Worm (Caenorhabditis elegans): ENCODE measurements around the gene col-137.
"Not testable (repeated sequence)": the region's sequence is repeated elsewhere in the genome, so short reads cannot be mapped to it uniquely, and the experiment has no call there.

col-137 gene

ce11 chrIV:16602676-16603075 lies at the start of gene col-137:
Gene col-137 (minus strand): TSS chrIV:16602776.
- no peak for TF ChIP-seq C06A6.2 (GFP tag; conservative IDR thresholded peaks at IDR 0.05)
- TF ChIP-seq ztf-3 (GFP tag; optimal IDR thresholded peaks at IDR 0.05): no peak
- TF ChIP-seq ztf-22 (GFP tag; optimal IDR thresholded peaks at IDR 0.05): no peak
- TF ChIP-seq madf-10 (tag; optimal IDR thresholded peaks at IDR 0.05): no peak
- no peak for TF ChIP-seq lsl-1 (GFP tag; optimal IDR thresholded peaks at IDR 0.05)
- TF ChIP-seq sdz-38 (tag; optimal IDR thresholded peaks at IDR 0.05): no peak
- no peak for TF ChIP-seq dpl-1 (GFP tag; optimal IDR thresholded peaks at IDR 0.05)
- TF ChIP-seq egrh-3 (GFP tag; IDR thresholded peaks at IDR 0.05): no peak
- no peak for TF ChIP-seq somi-1 (GFP tag; optimal IDR thresholded peaks at IDR 0.05)
- TF ChIP-seq snpc-3.4 (tag; optimal IDR thresholded peaks at IDR 0.05): no peak
- no peak for TF ChIP-seq F57C9.4 (tag; optimal IDR thresholded peaks at IDR 0.05)
- TF ChIP-seq hlh-26 (GFP tag; conservative IDR thresholded peaks at IDR 0.05): no peak
- TF ChIP-seq ceh-40 (GFP tag; IDR thresholded peaks at IDR 0.05): no peak
- TF ChIP-seq atf-7 (tag; optimal IDR thresholded peaks at IDR 0.05): no peak
- TF ChIP-seq ztf-25 (GFP tag; IDR thresholded peaks at IDR 0.05): no peak
- TF ChIP-seq Y53F4B.3 (GFP tag; IDR thresholded peaks at IDR 0.05): no peak
- no peak for TF ChIP-seq F52B5.7 (tag; optimal IDR thresholded peaks at IDR 0.05)
- no peak for TF ChIP-seq snpc-4 (GFP tag; optimal IDR thresholded peaks at IDR 0.05)
- no peak for TF ChIP-seq snpc-4 (tag; optimal IDR thresholded peaks at IDR 0.05)

DNA sequence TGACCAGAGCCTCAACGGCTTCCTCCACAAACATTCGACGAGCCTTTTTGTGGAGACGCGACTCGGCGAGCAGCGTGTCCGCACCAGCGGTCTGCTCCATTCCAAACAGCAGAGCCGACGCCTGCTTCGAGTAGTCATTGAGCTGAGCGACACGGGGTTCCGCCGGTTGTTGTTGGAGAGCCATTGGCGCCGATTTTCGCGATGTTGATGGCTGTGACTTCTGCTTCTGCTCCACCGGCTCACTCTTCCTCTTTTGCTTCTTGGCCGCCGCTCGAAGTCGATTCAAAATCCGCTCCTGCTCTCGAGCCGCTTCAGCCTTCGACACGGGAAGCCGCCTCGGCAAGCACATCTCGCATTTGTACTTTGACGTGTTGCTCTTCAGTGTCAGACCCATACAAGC lies 48.4 kb upstream of the col-137 start:
- TF ChIP-seq pbrm-1 (GFP tag; IDR thresholded peaks at IDR 0.05): 0 out of 2 replicates have a peak, but pooled peaks have one; percentile 12
- 0 out of 2 replicates have a peak, but pooled peaks have one; percentile 71 for TF ChIP-seq egrh-3 (GFP tag; IDR thresholded peaks at IDR 0.05)

ce11 chrIV:16650256-16650655 lies 47.7 kb upstream of the col-137 start:
- TF ChIP-seq egrh-3 (GFP tag; IDR thresholded peaks at IDR 0.05) (peak; percentile 91), zfh-2 (GFP tag; conservative IDR thresholded peaks at IDR 0.05) (0 out of 2 replicates have a peak, but pooled peaks have one; percentile 43)

DNA sequence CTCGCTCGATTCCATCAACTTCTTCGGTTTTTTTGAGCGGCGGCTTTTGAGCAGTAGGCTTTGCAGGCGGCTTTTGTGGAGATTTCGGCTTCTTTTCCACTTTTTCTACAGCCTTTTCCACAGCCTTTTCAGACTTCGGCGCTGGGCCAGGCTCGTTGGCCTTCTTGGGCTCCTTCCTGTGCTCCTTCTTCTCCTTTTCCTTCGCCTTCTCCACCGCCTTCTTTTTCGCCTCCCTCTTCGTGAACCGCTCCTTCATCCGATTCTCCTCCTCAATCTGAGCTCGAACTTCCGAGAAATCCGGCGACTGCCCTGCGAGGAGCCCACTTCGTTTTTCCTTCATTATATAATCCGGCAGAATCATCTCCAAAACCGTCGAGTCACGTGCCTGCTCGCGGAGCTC lies 45.8 kb upstream of the col-137 start:
- TF ChIP-seq egrh-3 (GFP tag; IDR thresholded peaks at IDR 0.05): peak; percentile 53; the same call in 1 of the 2 replicates
- TF ChIP-seq F33H1.4 (GFP tag; IDR thresholded peaks at IDR 0.05): 0 out of 2 replicates have a peak, but pooled peaks have one; percentile 8

- TF ChIP-seq snpc-4 (GFP tag; optimal IDR thresholded peaks at IDR 0.05); cebp-1 (GFP tag; IDR thresholded peaks at IDR 0.05): not testable (repeated sequence)
- TF ChIP-seq snpc-4 (tag; optimal IDR thresholded peaks at IDR 0.05) (peak in 1 of 4 experiments; percentile 80), hmg-1.2 (GFP tag; IDR thresholded peaks at IDR 0.05) (peak; percentile 17; the same call in 1 of the 2 replicates), attf-6 (GFP tag; IDR thresholded peaks at IDR 0.05) (peak; percentile 62; the same call in 1 of the 2 replicates), cebp-1 (tag; optimal IDR thresholded peaks at IDR 0.05) (peak; percentile 10)
Measured at ce11 chrIV:16646192-16646544, 43.6 kb upstream of the col-137 start, which contains the start of gene Y51H4A.13. Gene Y51H4A.13 (minus strand): TSS chrIV:16646373.

DNA sequence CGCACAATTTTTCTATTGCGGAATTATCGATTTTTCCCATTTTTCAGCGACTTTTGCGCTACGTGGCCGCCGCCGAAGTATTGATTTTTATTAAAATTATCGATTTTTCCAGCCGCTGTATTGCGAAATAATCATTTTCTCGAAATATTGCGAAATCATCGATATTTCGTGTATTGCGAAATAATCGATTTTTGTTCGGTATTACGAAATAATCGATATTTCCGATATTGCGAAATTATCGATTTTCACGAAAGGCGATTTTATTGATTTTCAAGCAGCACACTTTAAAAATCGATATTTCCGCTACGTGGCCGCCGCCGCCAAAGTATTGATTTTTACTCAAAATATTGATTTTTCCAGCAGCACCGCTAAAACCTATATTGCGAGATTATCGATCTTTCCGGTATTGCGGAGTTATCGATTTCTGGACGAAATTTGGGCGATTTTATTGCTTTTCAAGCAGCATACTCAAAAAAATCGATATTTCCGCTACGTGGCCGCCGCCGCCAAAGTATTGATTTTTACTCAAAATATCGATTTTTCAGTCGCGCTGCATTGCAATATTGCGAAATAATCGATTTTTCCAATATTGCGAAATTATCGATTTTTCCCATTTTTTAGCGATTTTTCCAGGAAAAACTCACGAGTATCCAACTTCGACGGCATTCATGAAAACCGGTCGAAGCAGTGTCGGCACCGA lies 43.1 kb upstream of the col-137 start:
- TF ChIP-seq somi-1 (GFP tag; optimal IDR thresholded peaks at IDR 0.05): no peak
- TF ChIP-seq cebp-1 (GFP tag; IDR thresholded peaks at IDR 0.05): peak; percentile 80
- TF ChIP-seq cebp-1 (tag; optimal IDR thresholded peaks at IDR 0.05): peak; percentile 99

- TF ChIP-seq let-607 (tag; optimal IDR thresholded peaks at IDR 0.05): no peak
- no peak for TF ChIP-seq lir-1 (GFP tag; conservative IDR thresholded peaks at IDR 0.05)
- no peak for TF ChIP-seq hsf-1 (GFP tag; IDR thresholded peaks at IDR 0.05)
- TF ChIP-seq lin-26 (GFP tag; IDR thresholded peaks at IDR 0.05): no peak
- TF ChIP-seq ztf-28 (GFP tag; IDR thresholded peaks at IDR 0.05): no peak
- no peak for TF ChIP-seq F39B2.1 (GFP tag; IDR thresholded peaks at IDR 0.05)
- no peak for TF ChIP-seq nhr-90 (tag; optimal IDR thresholded peaks at IDR 0.05)
- TF ChIP-seq chd-7 (tag; optimal IDR thresholded peaks at IDR 0.05): no peak
- no peak for TF ChIP-seq F55B11.4 (tag; optimal IDR thresholded peaks at IDR 0.05; ENCODE audit: borderline replicate concordance, insufficient read depth)
Measured at ce11 chrIV:16643782-16644181, 41.2 kb upstream of the col-137 start.

All from whole organism, young adult.